Fruit fly (Drosophila melanogaster): Measurements from ENCODE around the gene neo.

The neo gene

dm6 chr3R:29829228-29829786, 10.4 kb downstream of the neo start:
- no peak for TF ChIP-seq noc (tag; optimal IDR thresholded peaks at IDR 0.05)

dm6 chr3R:29830925-29831324, 12.0 kb downstream of the neo start:
- TF ChIP-seq noc (tag; optimal IDR thresholded peaks at IDR 0.05): peak; percentile 61

- no peak for TF ChIP-seq noc (tag; optimal IDR thresholded peaks at IDR 0.05)
Measured at dm6 chr3R:29834759-29835709, 16.1 kb downstream of the neo start, which contains the start of gene Atg16. TSS of gene Atg16 (minus strand) at chr3R:29835101.

- no peak for TF ChIP-seq noc (tag; optimal IDR thresholded peaks at IDR 0.05)
Measured at dm6 chr3R:29835710-29836049, 16.7 kb downstream of the neo start, which contains the start of gene Prtl99C. TSS of gene Prtl99C (plus strand) at chr3R:29835950.

dm6 chr3R:29836188-29836587, 17.3 kb downstream of the neo start, which contains the start of gene CG42592:
TSS of gene CG42592 (minus strand) at chr3R:29836288.
- no peak for TF ChIP-seq noc (tag; optimal IDR thresholded peaks at IDR 0.05)

dm6 chr3R:29837771-29838170, 18.8 kb downstream of the neo start:
- no peak for TF ChIP-seq noc (tag; optimal IDR thresholded peaks at IDR 0.05)

dm6 chr3R:29838751-29839150, 19.8 kb downstream of the neo start:
- TF ChIP-seq noc (tag; optimal IDR thresholded peaks at IDR 0.05): no peak

- no peak for TF ChIP-seq noc (tag; optimal IDR thresholded peaks at IDR 0.05)
Measured at dm6 chr3R:29839707-29840311, 20.9 kb downstream of the neo start.

dm6 chr3R:29841293-29841791, 22.4 kb downstream of the neo start, which contains the start of gene Cad99C:
TSS of gene Cad99C (plus strand) at chr3R:29841657.
- TF ChIP-seq noc (tag; optimal IDR thresholded peaks at IDR 0.05): no peak

- TF ChIP-seq noc (tag; optimal IDR thresholded peaks at IDR 0.05): no peak
Measured at dm6 chr3R:29847126-29847525, 28.2 kb downstream of the neo start.

dm6 chr3R:29857228-29857627, 38.3 kb downstream of the neo start, which contains the start of gene dgt1:
TSS of gene dgt1 (minus strand) at chr3R:29857491.
- no peak for TF ChIP-seq noc (tag; optimal IDR thresholded peaks at IDR 0.05)

dm6 chr3R:29858806-29859205, 39.9 kb downstream of the neo start, which contains the start of gene CG7824:
TSS of gene CG7824 (minus strand) at chr3R:29858936.
- no peak for TF ChIP-seq noc (tag; optimal IDR thresholded peaks at IDR 0.05)

dm6 chr3R:29859763-29860162, 40.8 kb downstream of the neo start:
- TF ChIP-seq noc (tag; optimal IDR thresholded peaks at IDR 0.05): peak; percentile 1

- TF ChIP-seq noc (tag; optimal IDR thresholded peaks at IDR 0.05): peak; percentile 68
Measured at dm6 chr3R:29861432-29862249, 42.7 kb downstream of the neo start, which contains the start of the genes CG15514 and RpS8. TSS of gene CG15514 (minus strand) at chr3R:29861494. TSS of gene RpS8 (plus strand) at chr3R:29861582.

- TF ChIP-seq noc (tag; optimal IDR thresholded peaks at IDR 0.05): no peak
Measured at dm6 chr3R:29862795-29863194, 43.9 kb downstream of the neo start.
